Worm (Caenorhabditis elegans): ENCODE data around the gene spig-4.

ce11 chrV:14334901-14335300, 28.2 kb upstream of the spig-4 start, which contains the start of gene srm-5:
- no peak for TF ChIP-seq him-1 (tag; optimal IDR thresholded peaks at IDR 0.05)
- no peak for TF ChIP-seq dao-5 (tag; optimal IDR thresholded peaks at IDR 0.05)

All from whole organism, L4/young adult.